Worm (Caenorhabditis elegans) whole organism, late embryonic: Measurements from ENCODE around the gene vit-6.

Source experiments
- ama-1 ChIP-seq: fragments of 150-350 bp; optimal IDR thresholded peaks from 2 replicates; lab custom pipeline; 2014
- ceh-45 ChIP-seq: fragments of 200-800 bp; sonication (Bioruptor generic); IDR thresholded peaks from 2 replicates; pipeline ENCODE4 v1.3.6; 2022; ENCODE audit warnings: missing genetic modification reagents, missing genetic modification characterization, missing compliant biosample characterization
- ceh-48 ChIP-seq: sonication (generic microtip); optimal IDR thresholded peaks from 2 replicates; lab custom pipeline; 2016; ENCODE audit warnings: missing genetic modification characterization, inconsistent platforms, missing compliant biosample characterization
- dve-1 ChIP-seq: sonication (generic microtip); optimal IDR thresholded peaks from 2 replicates; lab custom pipeline; 2017; ENCODE audit warnings: antibody characterized with exemption, mild to moderate bottlenecking, missing genetic modification characterization, missing compliant biosample characterization
- hlh-8 ChIP-seq: sonication (generic microtip); optimal IDR thresholded peaks from 2 replicates; lab custom pipeline; 2016; ENCODE audit warnings: missing genotype, missing genetic modification characterization, missing compliant biosample characterization
- madf-2 ChIP-seq: sonication (generic microtip); optimal IDR thresholded peaks from 2 replicates; lab custom pipeline; 2017; ENCODE audit warnings: missing genetic modification characterization, missing compliant biosample characterization
- nfya-1 ChIP-seq: sonication (generic microtip); optimal IDR thresholded peaks from 2 replicates; lab custom pipeline; 2017; ENCODE audit warnings: missing genetic modification characterization, mild to moderate bottlenecking, missing compliant biosample characterization, antibody characterized with exemption, moderate library complexity
- nhr-11 ChIP-seq: fragments of 150-350 bp; optimal IDR thresholded peaks from 2 replicates; lab custom pipeline; 2014; ENCODE audit warnings: missing biosample characterization, missing genetic modification characterization
- nhr-232 ChIP-seq: sonication (generic microtip); optimal IDR thresholded peaks from 2 replicates; lab custom pipeline; 2016; ENCODE audit warnings: missing genetic modification characterization, missing compliant biosample characterization
- pag-3 ChIP-seq: sonication (generic microtip); optimal IDR thresholded peaks from 2 replicates; lab custom pipeline; 2016; ENCODE audit warnings: missing compliant biosample characterization, missing genetic modification characterization, borderline replicate concordance
- pha-4 ChIP-seq: fragments of 150-350 bp; optimal IDR thresholded peaks from 2 replicates; lab custom pipeline; 2018; ENCODE audit warnings: missing biosample characterization, missing genetic modification reagents, missing genetic modification characterization
- sdc-2 ChIP-seq: sonication (generic microtip); optimal IDR thresholded peaks from 2 replicates; lab custom pipeline; 2016; ENCODE audit warnings: missing genotype, missing genetic modification characterization, missing compliant biosample characterization
- sox-4 ChIP-seq: sonication (generic microtip); optimal IDR thresholded peaks from 2 replicates; lab custom pipeline; 2017; ENCODE audit warnings: mild to moderate bottlenecking, missing genetic modification characterization, inconsistent platforms, missing compliant biosample characterization

- TF ChIP-seq dve-1 (tag; lab: Kevin White, UChicago) (no peak), nfya-1 (no peak), nhr-11 (tag; lab: Kevin White, UChicago) (no peak), ama-1 (lab: Kevin White, UChicago) (no peak), pha-4 (no peak), nhr-232 (tag; lab: Kevin White, UChicago) (no peak), ceh-48 (tag; lab: Kevin White, UChicago) (no peak), madf-2 (tag; lab: Kevin White, UChicago) (no peak), ceh-45 (GFP tag; lab: Robert Waterston, UW) (no peak), sdc-2 (tag; lab: Kevin White, UChicago) (no peak), pag-3 (tag; lab: Kevin White, UChicago) (no peak), hlh-8 (tag; lab: Kevin White, UChicago) (no peak), sox-4 (tag; lab: Kevin White, UChicago) (no peak)
Observed at ce11 chrIV:8244112-8244511, 16.8 kb upstream of the vit-6 start, which contains the start of gene T09A12.1.
